Fruit fly (Drosophila melanogaster) S2 (cell line): ENCODE measurements around the gene Z600.

ENCODE experiments used
- CG8478 ChIP-seq: fragments of >200 bp; optimal IDR thresholded peaks from 2 replicates; lab custom pipeline; 2018
- CTCF ChIP-seq, 2 experiments: fragments of >200 bp; optimal IDR thresholded peaks; 2 replicates each; lab custom pipeline; 2018

DNA sequence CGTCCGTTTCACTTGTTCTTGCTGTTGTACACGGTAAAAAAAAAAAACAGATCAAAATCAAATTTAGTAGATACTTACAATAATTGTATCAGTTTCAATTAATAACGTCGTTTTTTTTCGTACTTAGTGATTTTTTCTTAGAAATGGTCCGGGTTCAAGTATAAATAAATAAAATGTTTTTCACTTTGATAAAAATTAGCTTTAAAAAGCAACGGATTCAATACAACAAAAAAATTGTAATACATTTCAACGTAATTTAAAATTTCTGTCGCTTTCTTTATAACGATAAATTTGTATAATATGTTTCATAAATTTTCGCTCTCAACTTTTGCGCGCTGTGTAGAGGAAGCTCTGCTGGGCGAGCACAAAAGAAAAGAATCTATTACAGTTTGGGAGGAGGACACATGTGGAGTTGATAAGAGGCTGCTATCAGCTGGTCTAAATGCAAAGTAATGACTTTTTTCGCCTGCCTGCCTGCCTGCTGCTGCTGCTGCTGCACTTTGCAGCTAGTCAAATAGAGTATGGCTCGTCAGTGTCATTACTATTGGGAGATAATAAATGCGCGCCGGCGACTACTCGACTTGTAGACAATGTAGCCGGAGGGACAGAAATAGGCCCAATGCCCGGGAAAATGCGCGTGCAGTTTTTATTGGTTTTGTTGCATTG, 29.2 kb downstream of the Z600 start:
- TF ChIP-seq CTCF (optimal IDR thresholded peaks at IDR 0.05; lab: Kevin White, UChicago) (no peak), CG8478 (lab: Kevin White, UChicago) (no peak)
